Fruit fly (Drosophila melanogaster) whole organism: ENCODE data around the gene Qsox4.

Source experiments
- CG8478 ChIP-seq: fragments of >200 bp; optimal IDR thresholded peaks from 2 replicates; lab custom pipeline; 2018; ENCODE audit warnings: inconsistent platforms
- Dll ChIP-seq: fragments of >200 bp; optimal IDR thresholded peaks from 2 replicates; lab custom pipeline; 2017
- psq ChIP-seq: fragments of >200 bp; optimal IDR thresholded peaks from 2 replicates; lab custom pipeline; 2017
- usp ChIP-seq: fragments of >200 bp; optimal IDR thresholded peaks from 2 replicates; lab custom pipeline; 2017; ENCODE audit warnings: missing biosample characterization, missing genetic modification characterization, mixed read lengths

- TF ChIP-seq usp (GFP tag; lab: Kevin White, UChicago) (no peak), psq (lab: Kevin White, UChicago) (no peak), CG8478 (lab: Kevin White, UChicago) (no peak), Dll (lab: Kevin White, UChicago) (no peak)
These were observed 38.1 kb upstream of the Qsox4 start for dm6 chr3R:23664437-23664836.
